Fruit fly (Drosophila melanogaster) whole organism, pupa: ENCODE results near the gene Xpac.

Experiments
- CG10348 ChIP-seq: fragments of 200-800 bp; sonication (Bioruptor generic); IDR thresholded peaks from 2 replicates; pipeline ENCODE4 v1.3.6; 2022; ENCODE audit warnings: missing biosample characterization, missing genetic modification characterization
- CG12605 ChIP-seq: fragments of 200-800 bp; sonication (Bioruptor generic); IDR thresholded peaks from 2 replicates; pipeline ENCODE4 v1.3.6; 2022; ENCODE audit warnings: missing biosample characterization, missing genetic modification characterization
- CG13204 ChIP-seq: fragments of 200-800 bp; sonication (Bioruptor generic); optimal IDR thresholded peaks from 2 replicates; lab custom pipeline; 2018; ENCODE audit warnings: missing biosample characterization, mild to moderate bottlenecking, missing genetic modification characterization, moderate library complexity
- CG14655 ChIP-seq: fragments of 200-800 bp; sonication (Bioruptor generic); optimal IDR thresholded peaks from 3 replicates; lab custom pipeline; 2017; ENCODE audit warnings: mild to moderate bottlenecking, missing biosample characterization, missing genetic modification reagents, missing genetic modification characterization
- CG15710 ChIP-seq: fragments of 200-800 bp; sonication (Bioruptor generic); optimal IDR thresholded peaks from 2 replicates; lab custom pipeline; 2018; ENCODE audit warnings: missing biosample characterization, mild to moderate bottlenecking, missing genetic modification characterization, moderate library complexity
- CG17806 ChIP-seq: fragments of 200-800 bp; sonication (Bioruptor generic); optimal IDR thresholded peaks from 2 replicates; lab custom pipeline; 2018; ENCODE audit warnings: missing biosample characterization, mild to moderate bottlenecking, missing genetic modification characterization, moderate library complexity
- CG32121 ChIP-seq: fragments of 200-800 bp; sonication (Bioruptor generic); IDR thresholded peaks from 2 replicates; pipeline ENCODE4 v1.3.6; 2022; ENCODE audit warnings: missing biosample characterization, missing genetic modification characterization
- CG34367 ChIP-seq: fragments of 200-800 bp; sonication (Bioruptor generic); optimal IDR thresholded peaks from 2 replicates; lab custom pipeline; 2018; ENCODE audit warnings: missing biosample characterization, mild to moderate bottlenecking, missing genetic modification characterization
- CG4496 ChIP-seq: fragments of 200-800 bp; sonication (Bioruptor generic); IDR thresholded peaks from 3 replicates; pipeline ENCODE4 v1.3.6; 2022; ENCODE audit warnings: missing biosample characterization, missing genetic modification characterization
- CG8159 ChIP-seq: fragments of 200-800 bp; sonication (Bioruptor generic); optimal IDR thresholded peaks from 3 replicates; lab custom pipeline; 2018; ENCODE audit warnings: missing biosample characterization, mild to moderate bottlenecking, missing genetic modification characterization, moderate library complexity
- CG8301 ChIP-seq: fragments of 200-800 bp; sonication (Bioruptor generic); optimal IDR thresholded peaks from 2 replicates; lab custom pipeline; 2018; ENCODE audit warnings: missing biosample characterization, mild to moderate bottlenecking, missing genetic modification characterization
- CG9948 ChIP-seq: fragments of 200-800 bp; sonication (Bioruptor generic); optimal IDR thresholded peaks from 2 replicates; lab custom pipeline; 2018; ENCODE audit warnings: missing biosample characterization, mild to moderate bottlenecking, missing genetic modification characterization, moderate library complexity
- D1 ChIP-seq: fragments of 200-800 bp; sonication (Bioruptor generic); optimal IDR thresholded peaks from 2 replicates; lab custom pipeline; 2018; ENCODE audit warnings: missing biosample characterization, mild to moderate bottlenecking, missing genetic modification characterization, moderate library complexity
- EcR ChIP-seq: fragments of 200-800 bp; sonication (Bioruptor generic); optimal IDR thresholded peaks from 3 replicates; lab custom pipeline; 2019; ENCODE audit warnings: missing biosample characterization, missing genetic modification characterization, mild to moderate bottlenecking, moderate library complexity, missing genetic modification reagents
- Ets98B ChIP-seq: fragments of 200-800 bp; sonication (Bioruptor generic); IDR thresholded peaks from 2 replicates; pipeline ENCODE4 v1.3.6; 2022; ENCODE audit warnings: missing biosample characterization, missing genetic modification characterization
- Pif1A ChIP-seq: fragments of 200-800 bp; sonication (Bioruptor generic); optimal IDR thresholded peaks from 3 replicates; lab custom pipeline; 2016; ENCODE audit warnings: missing biosample characterization, missing genetic modification characterization
- Pif1B ChIP-seq: fragments of 200-800 bp; sonication (Bioruptor generic); optimal IDR thresholded peaks from 3 replicates; lab custom pipeline; 2016; ENCODE audit warnings: missing biosample characterization, missing genetic modification characterization
- Snoo ChIP-seq: fragments of 200-800 bp; sonication (Bioruptor generic); optimal IDR thresholded peaks from 3 replicates; lab custom pipeline; 2017; ENCODE audit warnings: missing biosample characterization, mild to moderate bottlenecking, missing genetic modification characterization, inconsistent platforms
- fd96Ca ChIP-seq: fragments of 200-800 bp; sonication (Bioruptor generic); IDR thresholded peaks from 3 replicates; pipeline ENCODE4 v1.3.6; 2022; ENCODE audit warnings: missing biosample characterization, missing genetic modification characterization
- gl ChIP-seq: fragments of 200-800 bp; sonication (Bioruptor generic); optimal IDR thresholded peaks from 2 replicates; lab custom pipeline; 2018; ENCODE audit warnings: missing biosample characterization, mild to moderate bottlenecking, missing genetic modification characterization
- rn ChIP-seq: fragments of 200-800 bp; sonication (Bioruptor generic); IDR thresholded peaks from 2 replicates; pipeline ENCODE4 v1.3.6; 2022; ENCODE audit warnings: missing biosample characterization, missing genetic modification characterization

The Xpac gene

DNA sequence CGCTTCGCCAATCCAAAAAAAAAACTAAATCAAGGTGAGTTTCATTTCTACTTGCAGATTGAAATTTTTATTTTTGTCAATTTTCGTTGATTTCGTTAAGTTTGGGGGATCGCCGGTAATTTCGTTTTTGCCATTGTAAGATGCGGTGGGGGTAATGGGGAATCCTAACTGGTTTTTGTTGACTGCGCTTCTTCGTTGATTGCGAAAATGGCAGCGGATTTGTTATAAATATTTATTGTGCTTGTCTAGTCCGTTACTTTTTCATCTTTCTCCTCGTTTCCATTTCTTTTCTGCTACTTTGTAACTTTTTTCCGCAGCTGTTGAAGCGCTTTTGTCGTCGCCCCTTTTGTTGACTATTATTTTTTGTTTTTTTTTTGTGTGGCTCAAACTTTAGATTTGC is 2.2 kb upstream of the Xpac start:
- no peak for TF ChIP-seq Ets98B (GFP tag; lab: Robert Waterston, UW)
- no peak for TF ChIP-seq Pif1B (GFP tag; lab: Kevin White, UChicago)

DNA sequence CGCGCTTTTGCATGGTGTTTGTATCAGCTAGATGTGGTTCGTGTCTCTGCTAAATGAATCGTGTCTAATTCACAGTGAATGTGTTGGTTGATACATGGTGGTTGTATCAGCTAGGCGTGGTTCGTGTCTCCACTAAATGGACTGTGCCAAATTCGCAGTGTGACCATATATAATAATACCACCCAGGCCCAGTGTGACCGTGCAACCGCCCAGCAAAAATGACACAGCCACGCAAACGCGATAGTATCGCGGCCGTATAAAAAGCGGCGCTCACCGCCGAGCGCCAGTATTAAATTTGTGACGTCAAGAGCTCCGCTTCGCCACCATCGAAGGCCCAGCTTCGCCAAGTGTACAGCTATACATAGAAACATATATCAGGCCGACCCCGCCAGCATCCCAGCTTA is 1.8 kb upstream of the Xpac start, which contains the start of gene cib:
TSS of gene cib (plus strand) at position 284 of the 404 bp plus-strand sequence.
- TF ChIP-seq CG4496 (GFP tag; lab: Robert Waterston, UW) (peak; percentile 71; the same call in 2 of the 3 replicates), rn (GFP tag; lab: Robert Waterston, UW) (no peak), CG15710 (peak; percentile 3), Ets98B (GFP tag; lab: Robert Waterston, UW) (peak; percentile 53), CG12605 (GFP tag; lab: Robert Waterston, UW) (peak; percentile 63), CG10348 (GFP tag; lab: Robert Waterston, UW) (no peak), CG8159 (tag; lab: Kevin White, UChicago) (peak; percentile 5), EcR (GFP tag; lab: Kevin White, UChicago) (peak; percentile 23), gl (tag; lab: Kevin White, UChicago) (no peak), CG32121 (GFP tag; lab: Robert Waterston, UW) (no peak), CG8301 (tag; lab: Kevin White, UChicago) (no peak), Pif1B (GFP tag; lab: Kevin White, UChicago) (no peak), Pif1A (no peak), Snoo (tag; lab: Kevin White, UChicago) (peak; percentile 52), CG14655 (GFP tag; lab: Kevin White, UChicago) (no peak), CG17806 (no peak), CG13204 (GFP tag; lab: Kevin White, UChicago) (no peak), fd96Ca (no peak), CG9948 (tag; lab: Kevin White, UChicago) (no peak), CG34367 (no peak)
- TF ChIP-seq, all 21 proteins: peak for 7

- TF ChIP-seq CG8159 (tag; lab: Kevin White, UChicago) = no peak
- no peak for TF ChIP-seq CG14655 (GFP tag; lab: Kevin White, UChicago)
- TF ChIP-seq CG17806 = no peak
- no peak for TF ChIP-seq Pif1B (GFP tag; lab: Kevin White, UChicago)
Observed at dm6 chrX:4100824-4101368, 3.1 kb downstream of the Xpac start, which contains the start of the genes Cmtr1 and CG15375. Gene Cmtr1 (minus strand): TSS chrX:4101031. Gene CG15375 (plus strand): TSS chrX:4101318.

dm6 chrX:4089012-4089649 is 14.9 kb downstream of the Xpac start:
- peak; percentile 1 for TF ChIP-seq Pif1A
- TF ChIP-seq CG8159 (tag; lab: Kevin White, UChicago) = no peak
- no peak for TF ChIP-seq CG10348 (GFP tag; lab: Robert Waterston, UW)
- TF ChIP-seq CG13204 (GFP tag; lab: Kevin White, UChicago) = no peak
- TF ChIP-seq CG34367 = no peak
- TF ChIP-seq CG12605 (GFP tag; lab: Robert Waterston, UW) = 0 out of 2 replicates have a peak, but pooled peaks have one; percentile 24

DNA sequence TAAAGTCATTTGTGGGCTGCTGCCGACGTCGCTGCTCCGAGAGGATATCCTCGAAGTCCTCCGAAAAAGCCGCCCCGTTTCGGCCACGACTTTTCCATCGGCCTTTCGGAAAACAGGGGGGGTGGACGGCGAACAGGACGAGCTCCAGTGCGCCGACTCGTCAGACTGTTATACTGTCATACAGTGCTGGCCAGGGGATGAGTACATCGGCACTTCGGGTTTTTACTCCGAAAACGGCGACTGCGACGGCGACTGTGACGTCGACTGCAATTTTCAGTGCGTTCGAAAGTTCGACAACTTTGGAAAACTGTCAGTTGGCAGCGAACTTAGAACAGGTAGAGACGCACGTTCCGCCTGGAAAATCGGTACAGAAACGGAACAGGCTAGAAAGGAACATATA is 28.6 kb downstream of the Xpac start, which contains the start of gene CG43689:
TSS of gene CG43689 (plus strand) at position 314 of the 400 bp plus-strand sequence.
- no peak for TF ChIP-seq Pif1A
- TF ChIP-seq D1 (tag; lab: Kevin White, UChicago) = no peak
- TF ChIP-seq CG8301 (tag; lab: Kevin White, UChicago) = no peak
- TF ChIP-seq rn (GFP tag; lab: Robert Waterston, UW) = no peak
- no peak for TF ChIP-seq Pif1B (GFP tag; lab: Kevin White, UChicago)
- TF ChIP-seq CG34367 = no peak

dm6 chrX:4061502-4061901 is 42.5 kb downstream of the Xpac start:
- TF ChIP-seq CG10348 (GFP tag; lab: Robert Waterston, UW) = no peak
- no peak for TF ChIP-seq CG8301 (tag; lab: Kevin White, UChicago)
- no peak for TF ChIP-seq D1 (tag; lab: Kevin White, UChicago)
- TF ChIP-seq CG4496 (GFP tag; lab: Robert Waterston, UW) = no peak
- TF ChIP-seq CG15710 = no peak
- no peak for TF ChIP-seq CG13204 (GFP tag; lab: Kevin White, UChicago)
- no peak for TF ChIP-seq CG12605 (GFP tag; lab: Robert Waterston, UW)
- no peak for TF ChIP-seq gl (tag; lab: Kevin White, UChicago)
- no peak for TF ChIP-seq CG17806
- no peak for TF ChIP-seq EcR (GFP tag; lab: Kevin White, UChicago)
- TF ChIP-seq Ets98B (GFP tag; lab: Robert Waterston, UW) = no peak
- no peak for TF ChIP-seq CG8159 (tag; lab: Kevin White, UChicago)
- TF ChIP-seq Pif1A = no peak
- TF ChIP-seq Pif1B (GFP tag; lab: Kevin White, UChicago) = no peak
- TF ChIP-seq CG14655 (GFP tag; lab: Kevin White, UChicago) = no peak
